Worm (Caenorhabditis elegans): Measurements from ENCODE around the gene oac-54.

DNA sequence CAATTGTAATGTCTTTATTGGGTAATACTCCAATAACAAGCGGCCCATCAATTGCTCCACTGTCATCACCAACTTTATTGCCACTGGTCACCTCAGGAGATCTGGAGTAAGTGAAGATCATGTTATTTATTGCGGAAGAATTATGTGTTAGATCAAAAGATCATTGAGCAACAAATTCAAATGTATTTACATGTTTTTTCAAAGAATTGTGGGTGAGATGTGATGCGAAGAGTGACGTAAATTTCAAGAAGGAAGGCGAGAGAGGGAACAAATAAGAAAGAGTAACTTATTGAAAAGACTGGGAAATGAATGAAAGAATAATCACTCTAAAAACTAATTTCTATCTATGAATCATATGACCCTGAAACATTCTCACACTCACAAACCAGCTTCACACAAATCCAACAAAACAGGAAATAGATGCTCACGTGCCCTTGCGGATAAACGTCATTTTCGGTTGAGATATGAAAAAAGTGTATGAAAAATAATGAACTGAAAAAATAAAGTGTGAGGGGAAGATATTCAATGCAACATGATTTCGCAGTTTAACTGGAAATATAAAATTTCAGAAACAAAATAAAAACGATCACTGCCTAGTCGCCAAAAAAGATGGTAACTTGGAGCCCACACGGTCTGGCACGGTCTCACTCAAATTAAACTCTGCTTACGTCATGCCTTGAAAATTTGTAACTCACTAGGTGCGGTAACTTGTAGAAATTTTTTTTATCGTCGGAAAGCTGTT is 36.9 kb upstream of the oac-54 start:
- TF ChIP-seq ceh-82 (tag; optimal IDR thresholded peaks at IDR 0.05) (no peak), unc-62 (GFP tag; optimal IDR thresholded peaks at IDR 0.05) (no peak), lin-15B (tag; optimal IDR thresholded peaks at IDR 0.05) (no peak), tbx-2 (tag; optimal IDR thresholded peaks at IDR 0.05) (no peak), ceh-28 (tag; optimal IDR thresholded peaks at IDR 0.05) (no peak), egl-27 (tag; optimal IDR thresholded peaks at IDR 0.05) (no peak), nhr-28 (tag; optimal IDR thresholded peaks at IDR 0.05) (no peak)

All from whole organism, L3 larva.